Worm (Caenorhabditis elegans) whole organism, L3 larva: ENCODE measurements around the gene arrd-19.

Experiments
- elt-3 ChIP-seq, 3 experiments: fragments of 150-350 bp in 1 of 3; sonication (generic microtip) in 2 of 3; optimal IDR thresholded peaks; 2 replicates in 2 of 3; 4 replicates in 1 of 3; lab custom pipeline; 2014 to 2017; ENCODE audit warnings: missing biosample characterization in 3 of 3, missing genetic modification characterization in 3 of 3
- mdl-1 ChIP-seq: fragments of 150-350 bp; optimal IDR thresholded peaks from 2 replicates; lab custom pipeline; 2014; ENCODE audit warnings: missing biosample characterization, missing genetic modification characterization
- nhr-11 ChIP-seq: fragments of 150-350 bp; optimal IDR thresholded peaks from 2 replicates; lab custom pipeline; 2014; ENCODE audit warnings: missing biosample characterization, missing genetic modification characterization
- nhr-12 ChIP-seq: fragments of 150-350 bp; optimal IDR thresholded peaks from 2 replicates; lab custom pipeline; 2014; ENCODE audit warnings: missing biosample characterization, missing genetic modification characterization
- nhr-237 ChIP-seq: fragments of 150-350 bp; optimal IDR thresholded peaks from 2 replicates; lab custom pipeline; 2014; ENCODE audit warnings: missing biosample characterization, missing genetic modification characterization
- nhr-28 ChIP-seq: fragments of 150-350 bp; optimal IDR thresholded peaks from 2 replicates; lab custom pipeline; 2014; ENCODE audit warnings: missing biosample characterization, missing genetic modification characterization
- nhr-77 ChIP-seq: fragments of 150-350 bp; optimal IDR thresholded peaks from 2 replicates; lab custom pipeline; 2014; ENCODE audit warnings: missing biosample characterization, missing genetic modification characterization
- pha-4 ChIP-seq: fragments of 150-350 bp; optimal IDR thresholded peaks from 2 replicates; lab custom pipeline; 2014; ENCODE audit warnings: missing biosample characterization, missing genetic modification reagents, missing genetic modification characterization
- pqm-1 ChIP-seq: fragments of 150-350 bp; optimal IDR thresholded peaks from 2 replicates; lab custom pipeline; 2017; ENCODE audit warnings: missing biosample characterization, missing genetic modification characterization, inconsistent platforms
- sea-2 ChIP-seq: fragments of 150-350 bp; sonication (generic microtip); optimal IDR thresholded peaks from 4 replicates; lab custom pipeline; 2014; ENCODE audit warnings: missing biosample characterization, missing genetic modification reagents, missing genetic modification characterization
- snpc-4 ChIP-seq: fragments of 150-350 bp; optimal IDR thresholded peaks from 2 replicates; lab custom pipeline; 2014; ENCODE audit warnings: missing biosample characterization, missing genetic modification characterization
- tbx-2 ChIP-seq: sonication (generic microtip); optimal IDR thresholded peaks from 2 replicates; lab custom pipeline; 2016; ENCODE audit warnings: mild to moderate bottlenecking, missing genetic modification characterization, missing compliant biosample characterization
- unc-62 ChIP-seq: fragments of 150-350 bp; sonication (generic microtip); optimal IDR thresholded peaks from 4 replicates; lab custom pipeline; 2014; ENCODE audit warnings: missing biosample characterization, missing genetic modification reagents, missing genetic modification characterization

DNA sequence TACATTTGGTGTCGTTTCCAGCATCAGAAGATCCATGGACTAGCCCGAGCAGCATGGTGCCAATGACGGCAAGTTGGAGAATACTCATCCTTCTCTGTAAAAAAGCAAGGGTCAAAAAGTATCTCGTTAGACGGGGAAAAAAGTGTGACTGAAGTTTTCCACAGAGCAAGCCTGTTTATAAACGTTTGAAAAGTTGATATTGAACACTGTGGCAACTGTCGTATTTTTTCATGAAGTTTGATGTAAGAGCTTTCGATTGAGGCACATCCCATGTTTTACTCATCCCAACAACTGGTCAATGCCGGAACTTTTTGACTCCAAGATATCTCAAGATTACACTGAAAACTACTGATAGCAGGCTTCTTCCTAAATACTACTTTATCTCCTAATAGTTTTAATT, 3.7 kb upstream of the arrd-19 start, which contains the start of gene F35F10.13:
- TF ChIP-seq nhr-237 (tag; lab: Kevin White, UChicago) (no peak), nhr-28 (tag; lab: Kevin White, UChicago) (no peak), nhr-12 (tag; lab: Kevin White, UChicago) (no peak), unc-62 (GFP tag; lab: Kevin White, UChicago) (no peak), mdl-1 (no peak), elt-3 (tag; optimal IDR thresholded peaks at IDR 0.05; lab: Kevin White, UChicago) (no peak), tbx-2 (no peak), snpc-4 (no peak), nhr-11 (no peak), sea-2 (no peak), nhr-77 (tag; lab: Kevin White, UChicago) (no peak), pqm-1 (tag; lab: Kevin White, UChicago) (no peak), pha-4 (tag; lab: Kevin White, UChicago) (no peak)
